Fruit fly (Drosophila melanogaster) whole organism, embryonic: ENCODE data around the gene Gas8.

Experiments used
- Aef1 ChIP-seq: fragments of 200-800 bp; sonication (Bioruptor generic); IDR thresholded peaks from 3 replicates; pipeline ENCODE4 v1.3.6; 2022; ENCODE audit warnings: missing biosample characterization, missing genetic modification characterization
- Atf3 ChIP-seq: fragments of 200-800 bp; sonication (Bioruptor generic); optimal IDR thresholded peaks from 3 replicates; lab custom pipeline; 2016; ENCODE audit warnings: missing biosample characterization, missing genetic modification characterization
- CG11247 ChIP-seq: fragments of 200-800 bp; sonication (Bioruptor generic); IDR thresholded peaks from 2 replicates; pipeline ENCODE4 v1.3.6; 2022; ENCODE audit warnings: missing biosample characterization, missing genetic modification characterization
- CG11456 ChIP-seq: fragments of 200-800 bp; sonication (Bioruptor generic); IDR thresholded peaks from 3 replicates; pipeline ENCODE4 v1.3.6; 2022; ENCODE audit warnings: missing biosample characterization, missing genetic modification characterization
- CG13775 ChIP-seq: fragments of 200-800 bp; sonication (Bioruptor generic); optimal IDR thresholded peaks from 3 replicates; lab custom pipeline; 2017; ENCODE audit warnings: missing biosample characterization, mild to moderate bottlenecking, missing genetic modification characterization
- CG17385 ChIP-seq: fragments of 200-800 bp; sonication (Bioruptor generic); optimal IDR thresholded peaks from 3 replicates; lab custom pipeline; 2018; ENCODE audit warnings: missing biosample characterization, mild to moderate bottlenecking, missing genetic modification characterization
- CG18011 ChIP-seq: fragments of 200-800 bp; sonication (Bioruptor generic); optimal IDR thresholded peaks from 2 replicates; lab custom pipeline; 2017; ENCODE audit warnings: missing biosample characterization, missing genetic modification characterization, mild to moderate bottlenecking, moderate library complexity, missing genotype
- CG18262 ChIP-seq: fragments of 200-800 bp; optimal IDR thresholded peaks from 3 replicates; lab custom pipeline; 2019; ENCODE audit warnings: missing biosample characterization, mild to moderate bottlenecking, missing genetic modification characterization, moderate library complexity
- CG18599 ChIP-seq: fragments of 200-800 bp; sonication (Bioruptor generic); optimal IDR thresholded peaks from 3 replicates; lab custom pipeline; 2017; ENCODE audit warnings: missing biosample characterization, missing genetic modification characterization, mild to moderate bottlenecking, moderate library complexity, missing genetic modification reagents
- CG18764 ChIP-seq: fragments of 200-800 bp; sonication (Bioruptor generic); optimal IDR thresholded peaks from 3 replicates; lab custom pipeline; 2016; ENCODE audit warnings: missing biosample characterization, missing genetic modification characterization
- CG2116 ChIP-seq: fragments of 200-800 bp; sonication (Bioruptor generic); optimal IDR thresholded peaks from 3 replicates; lab custom pipeline; 2018; ENCODE audit warnings: missing biosample characterization, mild to moderate bottlenecking, missing genetic modification characterization
- CG2202 ChIP-seq: fragments of 200-800 bp; sonication (Bioruptor generic); optimal IDR thresholded peaks from 2 replicates; lab custom pipeline; 2018; ENCODE audit warnings: missing biosample characterization, mild to moderate bottlenecking, missing genetic modification characterization
- CG4404 ChIP-seq: fragments of 200-800 bp; sonication (Bioruptor generic); IDR thresholded peaks from 2 replicates; pipeline ENCODE4 v1.3.6; 2022; ENCODE audit warnings: missing biosample characterization, missing genetic modification characterization
- CG6791 ChIP-seq: fragments of 200-800 bp; sonication (Bioruptor generic); IDR thresholded peaks from 3 replicates; pipeline ENCODE4 v1.3.6; 2022; ENCODE audit warnings: missing biosample characterization, missing genetic modification characterization; ENCODE audit not compliant: partially characterized antibody
- CG7839 ChIP-seq: fragments of 200-800 bp; sonication (Bioruptor generic); optimal IDR thresholded peaks from 3 replicates; lab custom pipeline; 2018; ENCODE audit warnings: missing biosample characterization, mild to moderate bottlenecking, missing genetic modification characterization, moderate library complexity
- CG9876 ChIP-seq: fragments of 200-800 bp; sonication (Bioruptor generic); optimal IDR thresholded peaks from 2 replicates; lab custom pipeline; 2016; ENCODE audit warnings: missing biosample characterization, missing genetic modification characterization
- CoRest ChIP-seq: fragments of 200-800 bp; sonication (Bioruptor generic); optimal IDR thresholded peaks from 3 replicates; lab custom pipeline; 2018; ENCODE audit warnings: missing biosample characterization, mild to moderate bottlenecking, missing genetic modification characterization, moderate library complexity
- Drgx ChIP-seq: fragments of 200-800 bp; sonication (Bioruptor generic); IDR thresholded peaks from 2 replicates; pipeline ENCODE4 v1.3.6; 2022; ENCODE audit warnings: missing biosample characterization, missing genetic modification characterization
- Eip74EF ChIP-seq, 2 experiments: fragments of 200-800 bp in 1 of 2; fragments of >200 bp in 1 of 2; sonication (Bioruptor generic) in 1 of 2; optimal IDR thresholded peaks; 2 replicates each; lab custom pipeline; 2017 to 2019; ENCODE audit warnings: missing biosample characterization in 2 of 2, missing genetic modification characterization in 2 of 2, mild to moderate bottlenecking in 1 of 2, moderate library complexity in 1 of 2
- Elba2 ChIP-seq: fragments of 200-800 bp; sonication (Bioruptor generic); optimal IDR thresholded peaks from 3 replicates; lab custom pipeline; 2016; ENCODE audit warnings: missing biosample characterization, missing genetic modification characterization
- HLH54F ChIP-seq: fragments of 200-800 bp; sonication (Bioruptor generic); optimal IDR thresholded peaks from 3 replicates; lab custom pipeline; 2016; ENCODE audit warnings: missing biosample characterization, missing genetic modification characterization
- Hey ChIP-seq: fragments of 200-800 bp; sonication (Bioruptor generic); optimal IDR thresholded peaks from 3 replicates; lab custom pipeline; 2018; ENCODE audit warnings: missing biosample characterization, mild to moderate bottlenecking, missing genetic modification characterization
- Hmr ChIP-seq: fragments of 200-800 bp; sonication (Bioruptor generic); optimal IDR thresholded peaks from 3 replicates; lab custom pipeline; 2017; ENCODE audit warnings: mild to moderate bottlenecking, missing biosample characterization, missing genetic modification reagents, missing genetic modification characterization
- Hsf ChIP-seq: fragments of 200-800 bp; sonication (Bioruptor generic); optimal IDR thresholded peaks from 3 replicates; lab custom pipeline; 2016; ENCODE audit warnings: missing biosample characterization, missing genetic modification characterization
- Lim3 ChIP-seq: fragments of 200-800 bp; sonication (Bioruptor generic); IDR thresholded peaks from 2 replicates; pipeline ENCODE4 v1.3.6; 2022; ENCODE audit warnings: missing biosample characterization, missing genetic modification characterization
- Nf-YC ChIP-seq: fragments of 200-800 bp; optimal IDR thresholded peaks from 3 replicates; lab custom pipeline; 2019; ENCODE audit warnings: missing biosample characterization, mild to moderate bottlenecking, missing genetic modification characterization, moderate library complexity
- Sin3A ChIP-seq: fragments of >200 bp; optimal IDR thresholded peaks from 2 replicates; lab custom pipeline; 2018
- aop ChIP-seq: fragments of 200-800 bp; sonication (Bioruptor generic); IDR thresholded peaks from 2 replicates; pipeline ENCODE4 v1.3.6; 2022; ENCODE audit warnings: missing biosample characterization, missing genetic modification characterization
- ara ChIP-seq: fragments of 200-800 bp; sonication (Bioruptor generic); IDR thresholded peaks from 2 replicates; pipeline ENCODE4 v1.3.6; 2022; ENCODE audit warnings: missing biosample characterization, missing genetic modification characterization
- bab2 ChIP-seq: fragments of 200-800 bp; sonication (Bioruptor generic); optimal IDR thresholded peaks from 2 replicates; lab custom pipeline; 2016; ENCODE audit warnings: missing biosample characterization, missing genetic modification characterization
- br ChIP-seq: fragments of >200 bp; optimal IDR thresholded peaks from 2 replicates; lab custom pipeline; 2017
- cas ChIP-seq: fragments of 200-800 bp; sonication (Bioruptor generic); IDR thresholded peaks from 2 replicates; pipeline ENCODE4 v1.3.6; 2022; ENCODE audit warnings: missing biosample characterization, missing genetic modification characterization
- chinmo ChIP-seq: fragments of 200-800 bp; sonication (Bioruptor generic); IDR thresholded peaks from 4 replicates; pipeline ENCODE4 v1.3.6; 2022; ENCODE audit warnings: missing biosample characterization, missing genetic modification characterization; ENCODE audit not compliant: partially characterized antibody
- chm ChIP-seq: fragments of 200-800 bp; sonication (Bioruptor generic); IDR thresholded peaks from 2 replicates; pipeline ENCODE4 v1.3.6; 2022; ENCODE audit warnings: missing biosample characterization, missing genetic modification characterization
- crp ChIP-seq, 2 experiments: fragments of 200-800 bp; sonication (Bioruptor generic); optimal IDR thresholded peaks; 2 replicates in 1 of 2; 3 replicates in 1 of 2; lab custom pipeline; 2017; ENCODE audit warnings: missing biosample characterization in 2 of 2, missing genetic modification characterization in 2 of 2, mild to moderate bottlenecking in 1 of 2, moderate library complexity in 1 of 2
- da ChIP-seq: fragments of 200-800 bp; sonication (Bioruptor generic); optimal IDR thresholded peaks from 2 replicates; lab custom pipeline; 2016; ENCODE audit warnings: missing biosample characterization, missing genetic modification characterization
- danr ChIP-seq: fragments of 200-800 bp; sonication (Bioruptor generic); IDR thresholded peaks from 2 replicates; pipeline ENCODE4 v1.3.6; 2022; ENCODE audit warnings: missing biosample characterization, missing genetic modification characterization
- esg ChIP-seq: fragments of 200-800 bp; sonication (Bioruptor generic); conservative IDR thresholded peaks from 2 replicates; pipeline ENCODE4 v1.3.6; 2022; ENCODE audit warnings: missing biosample characterization, missing genetic modification characterization
- fd64A ChIP-seq: fragments of 200-800 bp; sonication (Bioruptor generic); optimal IDR thresholded peaks from 3 replicates; lab custom pipeline; 2018; ENCODE audit warnings: missing biosample characterization, mild to moderate bottlenecking, missing genetic modification characterization
- gsb ChIP-seq: fragments of 200-800 bp; sonication (Bioruptor generic); IDR thresholded peaks from 2 replicates; pipeline ENCODE4 v1.3.6; 2022; ENCODE audit warnings: missing biosample characterization, missing genetic modification characterization
- gsb-n ChIP-seq: fragments of 200-800 bp; sonication (Bioruptor generic); optimal IDR thresholded peaks from 3 replicates; lab custom pipeline; 2018; ENCODE audit warnings: missing biosample characterization, mild to moderate bottlenecking, missing genetic modification characterization
- gt ChIP-seq: fragments of 200-800 bp; sonication (Bioruptor generic); IDR thresholded peaks from 2 replicates; pipeline ENCODE4 v1.3.6; 2022; ENCODE audit warnings: missing biosample characterization, missing genetic modification characterization
- jumu ChIP-seq: fragments of 200-800 bp; sonication (Bioruptor generic); optimal IDR thresholded peaks from 3 replicates; lab custom pipeline; 2016; ENCODE audit warnings: missing biosample characterization, missing genetic modification characterization
- maf-S ChIP-seq: fragments of 200-800 bp; sonication (Bioruptor generic); optimal IDR thresholded peaks from 2 replicates; lab custom pipeline; 2016; ENCODE audit warnings: missing biosample characterization, missing genetic modification characterization
- mam ChIP-seq: fragments of 200-800 bp; sonication (Bioruptor generic); optimal IDR thresholded peaks from 3 replicates; lab custom pipeline; 2016; ENCODE audit warnings: missing biosample characterization, missing genetic modification characterization
- nom ChIP-seq: fragments of 200-800 bp; sonication (Bioruptor generic); optimal IDR thresholded peaks from 2 replicates; lab custom pipeline; 2017; ENCODE audit warnings: missing biosample characterization, missing genetic modification characterization, mild to moderate bottlenecking, moderate library complexity, missing genetic modification reagents
- scrt ChIP-seq: fragments of 200-800 bp; sonication (Bioruptor generic); optimal IDR thresholded peaks from 2 replicates; lab custom pipeline; 2018; ENCODE audit warnings: missing biosample characterization, mild to moderate bottlenecking, missing genetic modification characterization, moderate library complexity
- sens ChIP-seq: fragments of 200-800 bp; sonication (Bioruptor generic); peaks from one replicate; lab custom pipeline; 2016; ENCODE audit warnings: missing biosample characterization, missing genetic modification characterization
- sens-2 ChIP-seq: fragments of 200-800 bp; sonication (Bioruptor generic); IDR thresholded peaks from 2 replicates; pipeline ENCODE4 v1.3.6; 2022; ENCODE audit warnings: missing biosample characterization, missing genetic modification characterization
- seq ChIP-seq: fragments of 200-800 bp; sonication (Bioruptor generic); IDR thresholded peaks from 2 replicates; pipeline ENCODE4 v1.3.6; 2022; ENCODE audit warnings: missing biosample characterization, missing genetic modification characterization
- sima ChIP-seq: fragments of 200-800 bp; sonication (Bioruptor generic); optimal IDR thresholded peaks from 2 replicates; lab custom pipeline; 2016; ENCODE audit warnings: missing biosample characterization, missing genetic modification characterization

Gene Gas8

DNA sequence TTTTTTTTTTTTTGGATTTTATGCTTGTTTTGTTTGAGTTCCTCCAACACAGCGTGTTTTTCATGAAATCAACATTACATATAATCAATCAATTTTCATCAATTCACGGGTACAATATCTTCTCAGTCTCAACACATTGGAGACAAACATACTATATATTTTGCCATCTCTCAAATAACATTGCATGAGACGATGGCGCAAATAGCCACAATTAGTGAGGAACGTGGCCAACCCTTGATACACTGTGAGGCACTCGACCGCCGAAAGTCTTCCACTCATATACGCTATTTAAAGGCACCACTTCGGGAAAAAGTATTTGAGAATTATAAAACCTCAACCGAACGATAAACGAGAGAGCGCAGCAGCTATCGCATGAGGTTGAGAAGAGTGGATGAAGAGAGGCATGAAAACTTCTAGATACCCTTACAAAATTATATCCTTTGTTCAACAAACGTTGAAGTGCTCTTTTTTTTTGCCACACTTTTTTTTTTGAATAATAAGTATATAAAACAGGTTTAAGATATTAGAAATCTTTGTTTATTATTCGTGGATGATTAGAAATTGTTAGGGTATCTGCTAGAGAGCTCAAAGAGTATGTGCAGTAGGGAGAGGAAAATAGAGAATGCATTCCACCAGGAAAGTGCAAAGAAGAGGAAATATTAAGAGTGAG lies 41.3 kb upstream of the Gas8 start (continued):
- no peak for TF ChIP-seq Hey
- peak; percentile 33 for TF ChIP-seq Hmr (GFP tag; lab: Kevin White, UChicago)
- no peak for TF ChIP-seq Nf-YC (tag; lab: Kevin White, UChicago)
- TF ChIP-seq CG18262 (tag; lab: Kevin White, UChicago): peak; percentile 94
- peak; percentile 91 for TF ChIP-seq CoRest (tag; lab: Kevin White, UChicago)
- peak; percentile 47 for TF ChIP-seq da
- peak; percentile 84 for TF ChIP-seq CG6791 (GFP tag; lab: Robert Waterston, UW)
- TF ChIP-seq CG18764 (GFP tag; lab: Kevin White, UChicago): peak; percentile 75
- TF ChIP-seq sima (GFP tag; lab: Kevin White, UChicago): no peak
- TF ChIP-seq Lim3: no peak
- peak; percentile 41 for TF ChIP-seq CG18011 (GFP tag; lab: Kevin White, UChicago)
- peak; percentile 66 for TF ChIP-seq CG13775
- TF ChIP-seq esg: peak; percentile 40; the same call in 1 of the 2 replicates
- TF ChIP-seq seq (GFP tag; lab: Robert Waterston, UW): peak; percentile 81
- TF ChIP-seq sens (GFP tag; lab: Kevin White, UChicago): peak; percentile 94
- TF ChIP-seq Eip74EF (GFP tag; optimal IDR thresholded peaks at IDR 0.05; lab: Kevin White, UChicago): peak in 1 of 2 experiments; percentile 85
- TF ChIP-seq CG2202: peak; percentile 87
- peak; percentile 63 for TF ChIP-seq scrt
- TF ChIP-seq chm (GFP tag; lab: Robert Waterston, UW): peak; percentile 96
- TF ChIP-seq nom (GFP tag; lab: Kevin White, UChicago): peak; percentile 69
- TF ChIP-seq maf-S: peak; percentile 17
- peak; percentile 85 for TF ChIP-seq Hsf (GFP tag; lab: Kevin White, UChicago)
- peak; percentile 71 for TF ChIP-seq Atf3 (GFP tag; lab: Kevin White, UChicago)
- TF ChIP-seq CG18599: peak; percentile 76
- peak; percentile 63 for TF ChIP-seq CG11247 (GFP tag; lab: Robert Waterston, UW)
- peak; percentile 39 for TF ChIP-seq CG2116 (GFP tag; lab: Kevin White, UChicago)
- peak; percentile 35 for TF ChIP-seq CG4404
- TF ChIP-seq CG11456 (GFP tag; lab: Robert Waterston, UW): 0 out of 3 replicates have a peak, but pooled peaks have one; percentile 25
- TF ChIP-seq HLH54F (GFP tag; lab: Kevin White, UChicago): peak; percentile 23
- TF ChIP-seq CG17385: peak; percentile 86
- no peak for TF ChIP-seq Sin3A (lab: Kevin White, UChicago)
- peak; percentile 23 for TF ChIP-seq mam (GFP tag; lab: Kevin White, UChicago)
- no peak for TF ChIP-seq aop (GFP tag; lab: Robert Waterston, UW)
- TF ChIP-seq CG7839 (tag; lab: Kevin White, UChicago): peak; percentile 89
- TF ChIP-seq Aef1: peak; percentile 80
- no peak for TF ChIP-seq jumu (GFP tag; lab: Kevin White, UChicago)
- peak; percentile 67 for TF ChIP-seq bab2 (GFP tag; lab: Kevin White, UChicago)
- peak; percentile 86 for TF ChIP-seq ara (GFP tag; lab: Robert Waterston, UW)
- peak; percentile 54; the same call in 1 of the 2 replicates for TF ChIP-seq danr (GFP tag; lab: Robert Waterston, UW)
- TF ChIP-seq chinmo (GFP tag; lab: Robert Waterston, UW): no peak
- TF ChIP-seq CG9876 (GFP tag; lab: Kevin White, UChicago): no peak
- TF ChIP-seq crp (GFP tag; optimal IDR thresholded peaks at IDR 0.05; lab: Kevin White, UChicago): peak in 1 of 2 experiments; percentile 44
- TF ChIP-seq gsb: no peak
- TF ChIP-seq Drgx (GFP tag; lab: Robert Waterston, UW): peak; percentile 97
- peak; percentile 80 for TF ChIP-seq sens-2 (GFP tag; lab: Robert Waterston, UW)
- peak; percentile 64 for TF ChIP-seq fd64A (GFP tag; lab: Kevin White, UChicago)
- TF ChIP-seq br (lab: Kevin White, UChicago): no peak
- no peak for TF ChIP-seq Elba2 (GFP tag; lab: Kevin White, UChicago)
- no peak for TF ChIP-seq cas
- peak; percentile 72 for TF ChIP-seq gt (GFP tag; lab: Robert Waterston, UW)
- TF ChIP-seq gsb-n (tag; lab: Kevin White, UChicago): peak; percentile 93
